Fruit fly (Drosophila melanogaster): ENCODE data around the gene CG32022.

Gene CG32022

DNA sequence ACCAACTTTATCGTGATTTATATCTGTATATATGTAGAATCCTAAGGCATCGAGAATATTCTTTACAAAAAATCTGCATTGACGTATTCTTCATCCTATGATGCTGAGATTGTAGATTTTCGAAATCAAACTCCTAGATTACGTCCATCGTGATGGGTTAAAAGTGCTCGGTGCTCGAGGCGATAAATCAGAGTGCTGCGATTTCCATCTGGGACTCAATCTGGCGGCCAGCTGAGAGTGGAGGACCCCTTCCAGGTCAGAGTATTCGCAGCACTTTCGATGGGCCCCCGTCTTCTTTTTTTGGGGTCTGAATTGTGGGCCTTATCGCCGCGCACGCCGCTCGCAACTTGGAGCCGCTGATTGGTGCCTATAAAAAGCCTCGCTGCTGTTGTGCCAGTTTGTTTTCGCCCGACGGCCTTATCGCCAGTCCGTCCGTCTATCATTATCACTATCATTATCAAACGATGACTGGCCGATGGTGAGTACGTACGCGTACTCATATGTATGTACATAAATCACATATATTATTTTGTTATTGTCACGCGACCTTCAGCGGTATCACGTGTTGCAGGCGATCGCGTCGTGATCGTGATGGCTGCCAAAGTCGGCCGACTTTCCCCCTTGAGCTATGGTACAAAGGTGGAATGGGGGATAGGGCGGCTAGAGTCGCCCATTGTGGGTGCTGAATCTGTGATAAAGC, 16.2 kb downstream of the CG32022 start (continued):
- TF ChIP-seq GATAe (GFP tag; conservative IDR thresholded peaks at IDR 0.05) (peak; percentile 59; the same call in 1 of the 2 replicates), Rx (GFP tag; IDR thresholded peaks at IDR 0.05) (no peak), CG4404 (GFP tag; IDR thresholded peaks at IDR 0.05) (no peak), CG8290 (GFP tag; optimal IDR thresholded peaks at IDR 0.05) (no peak), CG8290 (tag; optimal IDR thresholded peaks at IDR 0.05) (peak in 1 of 2 experiments; percentile 40), CG15479 (GFP tag; optimal IDR thresholded peaks at IDR 0.05) (no peak), Vsx1 (GFP tag; optimal IDR thresholded peaks at IDR 0.05) (peak; percentile 38), CG34376 (GFP tag; optimal IDR thresholded peaks at IDR 0.05) (peak; percentile 89), kay (GFP tag; optimal IDR thresholded peaks at IDR 0.05) (peak; percentile 44), CG10979 (tag; optimal IDR thresholded peaks at IDR 0.05) (no peak), CG2875 (GFP tag; optimal IDR thresholded peaks at IDR 0.05) (no peak), HmgZ (tag; optimal IDR thresholded peaks at IDR 0.05) (peak; percentile 10), sug (tag; optimal IDR thresholded peaks at IDR 0.05) (peak; percentile 99), tup (GFP tag; optimal IDR thresholded peaks at IDR 0.05) (no peak), slbo (GFP tag; IDR thresholded peaks at IDR 0.05) (peak; percentile 25; the same call in 1 of the 2 replicates), Bteb2 (GFP tag; optimal IDR thresholded peaks at IDR 0.05) (no peak), CG7786 (GFP tag; optimal IDR thresholded peaks at IDR 0.05) (no peak), Med (GFP tag) (peak; percentile 91), Hr78 (GFP tag; optimal IDR thresholded peaks at IDR 0.05) (peak in 1 of 2 experiments; percentile 67), nom (GFP tag; optimal IDR thresholded peaks at IDR 0.05) (peak; percentile 60), mirr (GFP tag; optimal IDR thresholded peaks at IDR 0.05) (peak; percentile 89)

DNA sequence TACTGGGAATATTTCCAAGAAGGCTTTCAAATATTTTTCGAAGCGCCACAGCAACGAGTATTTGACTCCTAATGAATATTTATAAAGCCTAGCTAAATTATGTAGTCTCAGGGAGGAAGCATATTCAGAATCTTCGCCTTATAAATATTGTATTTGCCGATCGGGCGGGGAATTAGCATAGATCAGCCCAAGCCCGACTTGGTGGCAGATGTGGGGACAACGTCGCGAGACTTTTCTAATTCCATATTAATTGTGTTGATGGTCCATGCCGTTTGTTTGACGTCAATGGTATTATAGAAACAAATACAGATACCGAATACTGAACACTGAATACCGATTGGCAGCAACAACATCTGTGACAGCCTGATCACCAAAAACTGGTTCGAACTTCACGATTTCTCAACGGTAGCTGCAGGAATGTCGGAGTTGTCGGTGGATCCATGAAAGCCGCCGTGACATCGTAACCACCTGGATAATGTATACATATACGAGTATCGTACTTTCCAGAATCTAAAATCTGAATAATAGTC, 17.3 kb downstream of the CG32022 start:
- TF ChIP-seq CG18619 (GFP tag; optimal IDR thresholded peaks at IDR 0.05) (no peak), Lim3 (GFP tag; IDR thresholded peaks at IDR 0.05) (no peak), abd-A (tag; optimal IDR thresholded peaks at IDR 0.05) (peak; percentile 0), cwo (GFP tag; optimal IDR thresholded peaks at IDR 0.05) (peak; percentile 68), CG7745 (tag; optimal IDR thresholded peaks at IDR 0.05) (no peak), vvl (GFP tag; IDR thresholded peaks at IDR 0.05) (peak; percentile 66), BtbVII (GFP tag; optimal IDR thresholded peaks at IDR 0.05) (no peak), CG2120 (GFP tag; optimal IDR thresholded peaks at IDR 0.05) (no peak), CG12769 (tag; optimal IDR thresholded peaks at IDR 0.05) (peak; percentile 69), Med (GFP tag) (peak; percentile 82), D19A (tag; optimal IDR thresholded peaks at IDR 0.05) (no peak), chinmo (GFP tag; IDR thresholded peaks at IDR 0.05; ENCODE audit: partially characterized antibody) (0 out of 4 replicates have a peak, but pooled peaks have one; percentile 31), fu2 (GFP tag; optimal IDR thresholded peaks at IDR 0.05) (no peak), stc (GFP tag; IDR thresholded peaks at IDR 0.05) (no peak), Bdp1 (GFP tag; optimal IDR thresholded peaks at IDR 0.05) (no peak), sd (tag; optimal IDR thresholded peaks at IDR 0.05) (peak; percentile 85), CG13894 (tag; optimal IDR thresholded peaks at IDR 0.05) (peak; percentile 90)

DNA sequence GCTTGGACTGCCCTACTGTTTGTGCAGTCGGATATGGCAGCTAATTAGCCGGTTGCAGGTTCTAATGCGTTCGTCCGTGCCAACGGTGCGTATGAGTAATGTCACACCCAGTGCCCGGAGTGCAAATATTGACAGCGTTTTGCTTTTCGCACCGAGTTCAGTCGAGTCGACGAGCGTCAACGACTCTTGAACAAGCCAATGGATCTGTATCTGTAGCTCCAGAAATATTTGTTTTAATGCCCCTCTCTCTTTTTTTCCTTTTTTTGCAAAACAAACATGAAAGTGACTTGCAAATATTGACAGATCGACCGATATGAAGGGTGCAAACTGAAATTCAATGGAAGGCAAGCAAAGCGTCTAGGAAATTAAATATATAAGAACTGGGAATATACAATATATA, 18.6 kb downstream of the CG32022 start:
- no peak for TF ChIP-seq Usf (GFP tag; optimal IDR thresholded peaks at IDR 0.05)
- no peak for TF ChIP-seq CG5953 (GFP tag; IDR thresholded peaks at IDR 0.05)
- TF ChIP-seq chm (GFP tag; IDR thresholded peaks at IDR 0.05) = no peak
- 0 out of 4 replicates have a peak, but pooled peaks have one; percentile 20 for TF ChIP-seq chinmo (GFP tag; IDR thresholded peaks at IDR 0.05; ENCODE audit: partially characterized antibody)
- peak; percentile 52 for TF ChIP-seq corto (GFP tag; optimal IDR thresholded peaks at IDR 0.05)
- no peak for TF ChIP-seq CG14441 (GFP tag; IDR thresholded peaks at IDR 0.05)
- TF ChIP-seq ap (GFP tag; IDR thresholded peaks at IDR 0.05) = 0 out of 2 replicates have a peak, but pooled peaks have one; percentile 9
- peak; percentile 58 for TF ChIP-seq CG7372 (GFP tag; IDR thresholded peaks at IDR 0.05)
- no peak for TF ChIP-seq CG3281 (GFP tag; optimal IDR thresholded peaks at IDR 0.05)
- TF ChIP-seq Vsx1 (GFP tag; optimal IDR thresholded peaks at IDR 0.05) = peak; percentile 17
- TF ChIP-seq Nf-YB (GFP tag; optimal IDR thresholded peaks at IDR 0.05) = no peak
- TF ChIP-seq nom (GFP tag; optimal IDR thresholded peaks at IDR 0.05) = peak; percentile 75
- no peak for TF ChIP-seq Ets65A (GFP tag)
- TF ChIP-seq CG6689 (GFP tag; IDR thresholded peaks at IDR 0.05) = 0 out of 2 replicates have a peak, but pooled peaks have one; percentile 19
- TF ChIP-seq vvl (GFP tag; IDR thresholded peaks at IDR 0.05) = no peak
